Worm (Caenorhabditis elegans) whole organism, L1 larva: Measurements from ENCODE around the gene txdc-17.

Experiments used
- dsc-1 ChIP-seq: sonication (generic microtip); optimal IDR thresholded peaks from 2 replicates; lab custom pipeline; 2016; ENCODE audit warnings: mild to moderate bottlenecking, missing genetic modification characterization, missing compliant biosample characterization
- fos-1 ChIP-seq: fragments of 150-350 bp; optimal IDR thresholded peaks from 2 replicates; lab custom pipeline; 2014; ENCODE audit warnings: missing biosample characterization, missing genetic modification characterization
- nhr-12 ChIP-seq: sonication (generic microtip); optimal IDR thresholded peaks from 2 replicates; lab custom pipeline; 2017; ENCODE audit warnings: missing biosample characterization, missing genetic modification characterization
- ztf-11 ChIP-seq, 2 experiments: sonication (generic microtip); optimal IDR thresholded peaks; 2 replicates each; lab custom pipeline; 2016 to 2017; ENCODE audit warnings: missing genetic modification characterization in 2 of 2, missing biosample characterization in 1 of 2, missing compliant biosample characterization in 1 of 2

DNA sequence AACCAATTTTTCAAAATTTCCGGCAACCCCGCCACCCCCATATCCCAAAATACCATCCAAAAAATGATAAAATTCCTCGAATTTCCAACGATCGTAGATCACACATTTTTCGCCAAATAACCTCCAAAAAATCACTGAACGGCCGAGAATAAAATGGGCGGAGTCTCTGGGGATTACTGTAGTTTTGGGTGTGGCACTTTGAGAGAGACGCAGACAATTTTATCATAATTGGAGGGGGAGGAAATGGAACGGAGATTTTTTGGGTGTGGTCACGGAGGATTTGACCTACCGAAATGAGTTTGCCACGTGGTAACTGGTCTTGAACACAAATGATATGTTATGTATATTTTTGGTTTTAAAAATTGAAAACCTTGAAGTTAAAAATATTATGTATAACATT lies 34.0 kb downstream of the txdc-17 start:
- TF ChIP-seq fos-1 (no peak), ztf-11 (tag; optimal IDR thresholded peaks at IDR 0.05; lab: Kevin White, UChicago) (no peak), nhr-12 (tag; lab: Kevin White, UChicago) (no peak), dsc-1 (no peak)
